Fruit fly (Drosophila melanogaster) S2 (cell line): ENCODE data around the gene xit.

Source experiments
- CG8478 ChIP-seq: fragments of >200 bp; optimal IDR thresholded peaks from 2 replicates; lab custom pipeline; 2018
- CTCF ChIP-seq, 2 experiments: fragments of >200 bp; optimal IDR thresholded peaks; 2 replicates each; lab custom pipeline; 2018

dm6 chrX:6775622-6776021, 45.2 kb upstream of the xit start:
- TF ChIP-seq CG8478 (lab: Kevin White, UChicago) (no peak), CTCF (optimal IDR thresholded peaks at IDR 0.05; lab: Kevin White, UChicago) (no peak)
